Worm (Caenorhabditis elegans): ENCODE results near the gene egas-2.

The egas-2 gene

ce11 chrV:18616287-18616686 lies 33.9 kb upstream of the egas-2 start, which contains the start of gene nhr-70:
Gene nhr-70, plus strand, starts transcription at chrV:18616587.
- TF ChIP-seq nhr-12 (tag; optimal IDR thresholded peaks at IDR 0.05) (no peak), ceh-63 (GFP tag; optimal IDR thresholded peaks at IDR 0.05) (no peak), unc-86 (tag; optimal IDR thresholded peaks at IDR 0.05) (no peak), fkh-10 (GFP tag; optimal IDR thresholded peaks at IDR 0.05) (no peak), swsn-7 (tag; optimal IDR thresholded peaks at IDR 0.05) (no peak), nhr-85 (tag) (no peak), vab-15 (tag; optimal IDR thresholded peaks at IDR 0.05) (no peak), F16B12.6 (tag; optimal IDR thresholded peaks at IDR 0.05) (no peak)

- TF ChIP-seq rnt-1 (tag; optimal IDR thresholded peaks at IDR 0.05): peak; percentile 3
- no peak for TF ChIP-seq efl-1 (optimal IDR thresholded peaks at IDR 0.05)
- no peak for TF ChIP-seq efl-1 (GFP tag; optimal IDR thresholded peaks at IDR 0.05 in 1 of 2)
These were observed 27.7 kb upstream of the egas-2 start, which contains the start of gene Y69H2.1 for ce11 chrV:18622462-18622861. Gene Y69H2.1, minus strand, starts transcription at chrV:18622562.

- TF ChIP-seq nhr-20 (tag; optimal IDR thresholded peaks at IDR 0.05): no peak
- TF ChIP-seq mep-1 (tag; optimal IDR thresholded peaks at IDR 0.05): no peak
- no peak for TF ChIP-seq efl-3 (GFP tag; optimal IDR thresholded peaks at IDR 0.05)
- no peak for TF ChIP-seq unc-130 (tag; optimal IDR thresholded peaks at IDR 0.05)
- TF ChIP-seq pqm-1 (tag; optimal IDR thresholded peaks at IDR 0.05): no peak
- no peak for TF ChIP-seq C04F5.9 (tag; optimal IDR thresholded peaks at IDR 0.05)
- TF ChIP-seq swsn-7 (tag; optimal IDR thresholded peaks at IDR 0.05): no peak
- no peak for TF ChIP-seq mab-9 (GFP tag; IDR thresholded peaks at IDR 0.05)
- TF ChIP-seq ztf-4 (tag; optimal IDR thresholded peaks at IDR 0.05): no peak
- no peak for TF ChIP-seq lin-35 (GFP tag; optimal IDR thresholded peaks at IDR 0.05)
These were observed 23.4 kb upstream of the egas-2 start, which contains the start of gene Y69H2.15 for ce11 chrV:18626764-18627163. Gene Y69H2.15, minus strand, starts transcription at chrV:18626864.

- TF ChIP-seq unc-30 (tag; optimal IDR thresholded peaks at IDR 0.05) (no peak), grh-1 (GFP tag; IDR thresholded peaks at IDR 0.05) (no peak), blmp-1 (tag; optimal IDR thresholded peaks at IDR 0.05) (no peak), rnt-1 (tag; optimal IDR thresholded peaks at IDR 0.05) (peak; percentile 43), unc-130 (tag; optimal IDR thresholded peaks at IDR 0.05) (peak; percentile 8), dsc-1 (tag; optimal IDR thresholded peaks at IDR 0.05) (no peak), lsy-2 (tag; optimal IDR thresholded peaks at IDR 0.05) (peak in 1 of 2 experiments; percentile 13), nhr-47 (tag; optimal IDR thresholded peaks at IDR 0.05) (no peak), sptf-1 (tag; optimal IDR thresholded peaks at IDR 0.05) (no peak), efl-3 (GFP tag; optimal IDR thresholded peaks at IDR 0.05) (no peak), ceh-8 (GFP tag; optimal IDR thresholded peaks at IDR 0.05) (no peak), lin-14 (GFP tag; optimal IDR thresholded peaks at IDR 0.05) (peak; percentile 47), efl-1 (optimal IDR thresholded peaks at IDR 0.05) (no peak), efl-1 (GFP tag; optimal IDR thresholded peaks at IDR 0.05 in 1 of 2) (peak in 1 of 2 experiments; percentile 69), pag-3 (tag; optimal IDR thresholded peaks at IDR 0.05; ENCODE audit: borderline replicate concordance, insufficient read depth) (peak; percentile 84), fkh-8 (tag; optimal IDR thresholded peaks at IDR 0.05) (no peak)
These were observed 22.7 kb upstream of the egas-2 start for ce11 chrV:18627445-18627844.

- TF ChIP-seq Y116A8C.19 (tag; optimal IDR thresholded peaks at IDR 0.05; ENCODE audit: borderline replicate concordance): no peak
- no peak for TF ChIP-seq nhr-85 (tag)
- no peak for TF ChIP-seq isw-1 (GFP tag; IDR thresholded peaks at IDR 0.05)
- no peak for TF ChIP-seq C16A3.4 (tag; optimal IDR thresholded peaks at IDR 0.05)
These were observed 21.2 kb upstream of the egas-2 start for ce11 chrV:18628907-18629306.
